Worm (Caenorhabditis elegans) whole organism, L3 larva: ENCODE results near the gene fipr-9.

ENCODE experiments used
- fkh-10 ChIP-seq: sonication (generic microtip); optimal IDR thresholded peaks from 2 replicates; lab custom pipeline; 2017; ENCODE audit warnings: missing biosample characterization, missing genetic modification reagents, missing genetic modification characterization
- fos-1 ChIP-seq: fragments of 150-350 bp; optimal IDR thresholded peaks from 2 replicates; lab custom pipeline; 2014; ENCODE audit warnings: missing biosample characterization, missing genetic modification characterization
- nhr-11 ChIP-seq: fragments of 150-350 bp; optimal IDR thresholded peaks from 2 replicates; lab custom pipeline; 2014; ENCODE audit warnings: missing biosample characterization, missing genetic modification characterization
- nhr-25 ChIP-seq: sonication (generic microtip); optimal IDR thresholded peaks from 2 replicates; lab custom pipeline; 2017; ENCODE audit warnings: missing biosample characterization, missing genetic modification characterization
- nhr-77 ChIP-seq: fragments of 150-350 bp; optimal IDR thresholded peaks from 2 replicates; lab custom pipeline; 2014; ENCODE audit warnings: missing biosample characterization, missing genetic modification characterization
- skn-1 ChIP-seq: fragments of 150-350 bp; optimal IDR thresholded peaks from 2 replicates; lab custom pipeline; 2014; ENCODE audit warnings: missing biosample characterization, missing genetic modification characterization
- tbx-2 ChIP-seq: sonication (generic microtip); optimal IDR thresholded peaks from 2 replicates; lab custom pipeline; 2016; ENCODE audit warnings: mild to moderate bottlenecking, missing genetic modification characterization, missing compliant biosample characterization
- ztf-11 ChIP-seq: fragments of 150-350 bp; optimal IDR thresholded peaks from 2 replicates; lab custom pipeline; 2014; ENCODE audit warnings: missing biosample characterization, missing genetic modification characterization

ce11 chrV:10201913-10202312 is 19.5 kb upstream of the fipr-9 start, which contains the start of gene ZK856.7:
- no peak for TF ChIP-seq fos-1 (tag; lab: Kevin White, UChicago)
- no peak for TF ChIP-seq nhr-25 (tag; lab: Kevin White, UChicago)
- TF ChIP-seq nhr-11 (tag; lab: Kevin White, UChicago): no peak
- no peak for TF ChIP-seq nhr-77 (tag; lab: Kevin White, UChicago)
- no peak for TF ChIP-seq tbx-2
- no peak for TF ChIP-seq fkh-10
- no peak for TF ChIP-seq skn-1
- TF ChIP-seq ztf-11 (tag; lab: Kevin White, UChicago): no peak
